Worm (Caenorhabditis elegans): ENCODE results near the gene clec-80.
A peak's percentile ranks its signal among the peaks of the same experiment; 100 is the strongest.

The clec-80 gene

ce11 chrIV:2803652-2804051 lies 19.9 kb upstream of the clec-80 start, which contains the start of gene Y54G2A.32:
Gene Y54G2A.32, plus strand, starts transcription at chrIV:2803952.
- TF ChIP-seq ceh-30 (tag; optimal IDR thresholded peaks at IDR 0.05) (no peak), tbx-7 (tag; optimal IDR thresholded peaks at IDR 0.05) (no peak), syd-9 (tag; optimal IDR thresholded peaks at IDR 0.05) (no peak), F13H6.1 (tag; optimal IDR thresholded peaks at IDR 0.05) (no peak), dmd-4 (tag; optimal IDR thresholded peaks at IDR 0.05; ENCODE audit: borderline replicate concordance) (no peak), ceh-9 (tag; optimal IDR thresholded peaks at IDR 0.05) (no peak)

ce11 chrIV:2805525-2805924 lies 18.0 kb upstream of the clec-80 start, which contains the start of gene Y54G2A.45:
Gene Y54G2A.45, plus strand, starts transcription at chrIV:2805857.
- peak; percentile 37 for TF ChIP-seq ttx-3 (tag; optimal IDR thresholded peaks at IDR 0.05)
- TF ChIP-seq ref-2 (tag; optimal IDR thresholded peaks at IDR 0.05), result peak; percentile 46
- TF ChIP-seq fax-1 (tag; optimal IDR thresholded peaks at IDR 0.05), result no peak
- peak; percentile 6 for TF ChIP-seq ceh-34 (tag; optimal IDR thresholded peaks at IDR 0.05)
- TF ChIP-seq unc-55 (GFP tag; optimal IDR thresholded peaks at IDR 0.05), result no peak
- peak; percentile 5 for TF ChIP-seq K09A11.1 (tag; optimal IDR thresholded peaks at IDR 0.05; ENCODE audit: insufficient read depth)
- peak; percentile 66 for TF ChIP-seq sdc-2 (tag; optimal IDR thresholded peaks at IDR 0.05)
- peak; percentile 43 for TF ChIP-seq pqm-1 (tag; optimal IDR thresholded peaks at IDR 0.05)
- TF ChIP-seq F13H6.1 (tag; optimal IDR thresholded peaks at IDR 0.05), result no peak
- no peak for TF ChIP-seq ceh-19 (GFP tag; optimal IDR thresholded peaks at IDR 0.05)
- TF ChIP-seq dve-1 (tag; optimal IDR thresholded peaks at IDR 0.05), result peak; percentile 75
- TF ChIP-seq hlh-13 (GFP tag; optimal IDR thresholded peaks at IDR 0.05), result no peak
- TF ChIP-seq T23F11.4 (GFP tag; optimal IDR thresholded peaks at IDR 0.05), result peak; percentile 17
- peak; percentile 23 for TF ChIP-seq ceh-6 (GFP tag; optimal IDR thresholded peaks at IDR 0.05)
- no peak for TF ChIP-seq eyg-1 (tag; optimal IDR thresholded peaks at IDR 0.05)
- TF ChIP-seq lin-11 (tag; optimal IDR thresholded peaks at IDR 0.05), result no peak
- TF ChIP-seq tbx-2 (tag; optimal IDR thresholded peaks at IDR 0.05), result peak; percentile 44
- peak; percentile 31 for TF ChIP-seq che-1 (tag; optimal IDR thresholded peaks at IDR 0.05)
- no peak for TF ChIP-seq sox-2 (GFP tag; IDR thresholded peaks at IDR 0.05)
- peak; percentile 41 for TF ChIP-seq C38D4.7 (GFP tag; optimal IDR thresholded peaks at IDR 0.05)
- no peak for TF ChIP-seq hlh-15 (tag; optimal IDR thresholded peaks at IDR 0.05)
- no peak for TF ChIP-seq pha-4 (tag; optimal IDR thresholded peaks at IDR 0.05)
- peak; percentile 10 for TF ChIP-seq ahr-1 (tag; optimal IDR thresholded peaks at IDR 0.05)
- no peak for TF ChIP-seq elt-4 (tag; optimal IDR thresholded peaks at IDR 0.05)
- TF ChIP-seq tbx-7 (tag; optimal IDR thresholded peaks at IDR 0.05), result peak; percentile 26
- peak; percentile 88 for TF ChIP-seq elt-2 (tag; optimal IDR thresholded peaks at IDR 0.05)
- no peak for TF ChIP-seq syd-9 (tag; optimal IDR thresholded peaks at IDR 0.05)
- peak; percentile 46 for TF ChIP-seq K02D7.2 (tag; optimal IDR thresholded peaks at IDR 0.05)
- peak; percentile 43 for TF ChIP-seq ztf-16 (tag; optimal IDR thresholded peaks at IDR 0.05)
- no peak for TF ChIP-seq nhr-11 (tag; optimal IDR thresholded peaks at IDR 0.05)
- peak; percentile 47 for TF ChIP-seq nhr-232 (tag; optimal IDR thresholded peaks at IDR 0.05)
- no peak for TF ChIP-seq ceh-22 (tag; optimal IDR thresholded peaks at IDR 0.05)
- TF ChIP-seq sox-4 (tag; optimal IDR thresholded peaks at IDR 0.05), result peak; percentile 22
- TF ChIP-seq pax-1 (tag; optimal IDR thresholded peaks at IDR 0.05), result no peak
- no peak for TF ChIP-seq fkh-10 (GFP tag; optimal IDR thresholded peaks at IDR 0.05)
- no peak for TF ChIP-seq ceh-48 (tag; optimal IDR thresholded peaks at IDR 0.05)
- no peak for TF ChIP-seq npax-4 (tag; optimal IDR thresholded peaks at IDR 0.05)
- no peak for TF ChIP-seq ceh-24 (tag; optimal IDR thresholded peaks at IDR 0.05)
- TF ChIP-seq nfya-1 (tag; optimal IDR thresholded peaks at IDR 0.05), result no peak
- peak; percentile 6 for TF ChIP-seq madf-2 (tag; optimal IDR thresholded peaks at IDR 0.05)
- no peak for TF ChIP-seq zip-5 (tag; optimal IDR thresholded peaks at IDR 0.05)
- TF ChIP-seq Y22D7AL.16 (tag; optimal IDR thresholded peaks at IDR 0.05), result peak; percentile 49
- peak; percentile 32 for TF ChIP-seq ceh-18 (tag; optimal IDR thresholded peaks at IDR 0.05)
- TF ChIP-seq mec-3 (tag; optimal IDR thresholded peaks at IDR 0.05; ENCODE audit: borderline replicate concordance), result no peak
- TF ChIP-seq pag-3 (tag; optimal IDR thresholded peaks at IDR 0.05; ENCODE audit: borderline replicate concordance), result no peak
- peak; percentile 39 for TF ChIP-seq pat-9 (tag; optimal IDR thresholded peaks at IDR 0.05)
- no peak for TF ChIP-seq ceh-31 (tag; optimal IDR thresholded peaks at IDR 0.05)
- no peak for TF ChIP-seq ama-1 (optimal IDR thresholded peaks at IDR 0.05)
- TF ChIP-seq unc-86 (tag; optimal IDR thresholded peaks at IDR 0.05), result peak; percentile 51

All from whole organism, late embryonic.